Worm (Caenorhabditis elegans): ENCODE results near the gene cest-1.1.
A peak's percentile ranks its signal among the peaks of the same experiment; 100 is the strongest.
"Not testable (repeated sequence)": the region's sequence is repeated elsewhere in the genome, so short reads cannot be mapped to it uniquely, and the experiment has no call there.

cest-1.1 gene

DNA sequence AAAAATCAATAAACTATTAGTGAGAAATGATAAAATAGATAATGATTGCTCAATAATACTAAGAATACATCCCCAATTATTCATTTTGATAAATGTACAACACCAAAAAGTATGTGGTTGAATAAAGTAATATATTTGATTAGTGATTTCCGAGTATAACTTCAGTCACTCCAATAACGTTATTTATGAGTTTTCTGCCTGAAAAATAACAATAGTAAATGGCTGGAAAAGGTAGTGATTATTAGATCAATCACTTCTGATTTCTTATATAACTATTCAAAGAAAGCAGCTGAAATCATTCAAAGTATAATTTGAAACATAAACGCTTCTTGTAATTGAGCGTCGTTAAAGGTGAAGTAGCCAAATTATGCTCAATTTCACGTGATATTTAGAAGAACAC lies 44.2 kb upstream of the cest-1.1 start, which contains the start of gene str-230:
Gene str-230, minus strand, starts transcription at position 101 of the 400 bp plus-strand sequence.
- TF ChIP-seq tbx-2 (tag; optimal IDR thresholded peaks at IDR 0.05) (no peak), nhr-71 (tag; optimal IDR thresholded peaks at IDR 0.05) (peak; percentile 24), nhr-47 (tag; optimal IDR thresholded peaks at IDR 0.05) (peak; percentile 30), tlp-1 (tag; optimal IDR thresholded peaks at IDR 0.05) (no peak), hlh-4 (tag; optimal IDR thresholded peaks at IDR 0.05) (peak; percentile 38), vab-15 (tag; optimal IDR thresholded peaks at IDR 0.05) (no peak), ceh-8 (GFP tag; optimal IDR thresholded peaks at IDR 0.05) (no peak), aha-1 (tag; optimal IDR thresholded peaks at IDR 0.05) (no peak)

DNA sequence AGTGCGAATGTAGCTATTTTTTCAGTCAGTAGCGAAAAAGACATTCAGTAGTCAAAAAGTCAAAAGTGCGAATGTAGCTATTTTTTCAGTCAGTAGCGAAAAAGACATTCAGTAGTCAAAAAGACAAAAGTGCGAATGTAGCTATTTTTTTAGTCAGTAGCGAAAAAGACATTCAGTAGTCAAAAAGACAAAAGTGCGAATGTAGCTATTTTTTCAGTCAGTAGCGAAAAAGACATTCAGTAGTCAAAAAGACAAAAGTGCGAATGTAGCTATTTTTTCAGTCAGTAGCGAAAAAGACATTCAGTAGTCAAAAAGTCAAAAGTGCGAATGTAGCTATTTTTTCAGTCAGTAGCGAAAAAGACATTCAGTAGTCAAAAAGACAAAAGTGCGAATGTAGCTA lies 38.7 kb upstream of the cest-1.1 start, which contains the start of gene T16A9.3:
Gene T16A9.3, plus strand, starts transcription at position 301 of the 400 bp plus-strand sequence.
- TF ChIP-seq fkh-8 (tag; optimal IDR thresholded peaks at IDR 0.05); Y116A8C.19 (tag; optimal IDR thresholded peaks at IDR 0.05; ENCODE audit: borderline replicate concordance); mab-9 (GFP tag; IDR thresholded peaks at IDR 0.05): not testable (repeated sequence)

DNA sequence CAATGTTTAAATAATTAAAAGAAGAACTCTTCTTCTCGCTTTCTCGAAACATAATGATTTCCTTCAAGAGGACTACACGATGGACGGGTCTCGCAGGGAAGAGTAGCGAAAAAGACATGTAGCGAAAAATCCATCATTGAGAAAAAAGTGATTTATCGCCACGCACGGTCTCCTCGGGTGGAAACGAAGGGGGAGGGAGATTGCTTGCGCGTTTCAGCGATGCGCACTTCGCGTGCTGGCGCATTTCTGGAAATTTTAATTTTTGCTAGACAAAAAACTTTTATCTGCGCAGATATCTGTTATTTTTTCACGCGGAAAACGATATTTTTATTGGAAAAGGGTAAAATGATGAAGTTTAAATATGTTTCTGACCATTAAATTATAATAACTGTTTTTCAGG lies 37.3 kb upstream of the cest-1.1 start:
- TF ChIP-seq grh-1 (GFP tag; IDR thresholded peaks at IDR 0.05) (peak; percentile 59), nhr-19 (GFP tag; conservative IDR thresholded peaks at IDR 0.05) (peak; percentile 68)

DNA sequence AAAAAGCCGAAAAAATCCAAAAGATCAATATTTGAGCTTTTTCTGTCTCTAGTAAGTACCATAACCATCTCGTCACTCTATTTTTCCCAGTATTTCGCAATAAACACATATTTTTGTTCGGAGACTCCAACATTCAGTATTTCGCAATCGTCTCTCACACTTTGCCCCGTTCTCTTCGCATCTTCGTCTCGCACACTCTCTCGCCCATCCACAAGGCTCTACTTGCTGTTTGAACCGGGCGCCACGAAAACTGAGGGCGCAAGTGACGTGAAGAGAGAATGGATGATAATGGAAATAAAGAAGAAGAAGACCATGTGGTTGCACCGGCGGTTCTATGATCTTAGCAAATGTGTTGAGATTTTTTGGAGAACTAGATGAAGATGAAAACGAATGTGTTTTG lies 33.6 kb upstream of the cest-1.1 start:
- no peak for TF ChIP-seq sptf-1 (tag; optimal IDR thresholded peaks at IDR 0.05)
- TF ChIP-seq rnt-1 (tag; optimal IDR thresholded peaks at IDR 0.05): peak; percentile 88
- no peak for TF ChIP-seq ceh-90 (tag; optimal IDR thresholded peaks at IDR 0.05)
- peak; percentile 50 for TF ChIP-seq unc-130 (tag; optimal IDR thresholded peaks at IDR 0.05)
- peak; percentile 57 for TF ChIP-seq unc-86 (tag; optimal IDR thresholded peaks at IDR 0.05)
- no peak for TF ChIP-seq hlh-17 (GFP tag; optimal IDR thresholded peaks at IDR 0.05; ENCODE audit: borderline replicate concordance)
- no peak for TF ChIP-seq alr-1 (tag; optimal IDR thresholded peaks at IDR 0.05; ENCODE audit: borderline replicate concordance)
- no peak for TF ChIP-seq nhr-12 (tag; optimal IDR thresholded peaks at IDR 0.05)
- peak; percentile 93 for TF ChIP-seq nhr-11 (tag; optimal IDR thresholded peaks at IDR 0.05)
- peak; percentile 65 for TF ChIP-seq lin-15B (tag; optimal IDR thresholded peaks at IDR 0.05)
- peak; percentile 96 for TF ChIP-seq mep-1 (tag; optimal IDR thresholded peaks at IDR 0.05)
- TF ChIP-seq unc-30 (tag; optimal IDR thresholded peaks at IDR 0.05): no peak
- TF ChIP-seq lin-14 (GFP tag; optimal IDR thresholded peaks at IDR 0.05): peak; percentile 99
- TF ChIP-seq xbp-1 (tag; optimal IDR thresholded peaks at IDR 0.05): peak; percentile 87
- peak; percentile 93 for TF ChIP-seq nhr-237 (tag; optimal IDR thresholded peaks at IDR 0.05)
- TF ChIP-seq ztf-11 (tag; optimal IDR thresholded peaks at IDR 0.05): peak in 1 of 2 experiments; percentile 58
- TF ChIP-seq efl-3 (GFP tag; optimal IDR thresholded peaks at IDR 0.05): no peak
- peak; percentile 64 for TF ChIP-seq fos-1 (tag; optimal IDR thresholded peaks at IDR 0.05)
- peak; percentile 98 for TF ChIP-seq skn-1 (tag; optimal IDR thresholded peaks at IDR 0.05)
- peak; percentile 40 for TF ChIP-seq ama-1 (optimal IDR thresholded peaks at IDR 0.05)
- peak; percentile 85 for TF ChIP-seq jun-1 (tag; optimal IDR thresholded peaks at IDR 0.05)
- TF ChIP-seq sox-4 (tag; optimal IDR thresholded peaks at IDR 0.05): no peak
- peak; percentile 90 for TF ChIP-seq ztf-4 (tag; optimal IDR thresholded peaks at IDR 0.05)
- TF ChIP-seq ceh-8 (GFP tag; optimal IDR thresholded peaks at IDR 0.05): peak; percentile 34
- TF ChIP-seq lin-35 (GFP tag; optimal IDR thresholded peaks at IDR 0.05): peak; percentile 74 to 87
- TF ChIP-seq lin-39 (tag; optimal IDR thresholded peaks at IDR 0.05): peak; percentile 57
- TF ChIP-seq nhr-85 (tag): peak; percentile 91
- peak; percentile 57 for TF ChIP-seq fkh-4 (tag; optimal IDR thresholded peaks at IDR 0.05; ENCODE audit: borderline replicate concordance)
- peak; percentile 51; the same call in 1 of the 2 replicates for TF ChIP-seq ceh-88 (GFP tag; IDR thresholded peaks at IDR 0.05)
- peak; percentile 91 for TF ChIP-seq swsn-7 (tag; optimal IDR thresholded peaks at IDR 0.05)
- TF ChIP-seq tlp-1 (tag; optimal IDR thresholded peaks at IDR 0.05): no peak
- no peak for TF ChIP-seq unc-62 (GFP tag; optimal IDR thresholded peaks at IDR 0.05)
- peak; percentile 81 for TF ChIP-seq dsc-1 (tag; optimal IDR thresholded peaks at IDR 0.05)
- TF ChIP-seq blmp-1 (tag; optimal IDR thresholded peaks at IDR 0.05): peak; percentile 79
- peak; percentile 87 for TF ChIP-seq lin-13 (GFP tag; optimal IDR thresholded peaks at IDR 0.05)
- TF ChIP-seq fkh-8 (tag; optimal IDR thresholded peaks at IDR 0.05): peak; percentile 86
- TF ChIP-seq lsy-2 (tag; optimal IDR thresholded peaks at IDR 0.05): peak; percentile 87 to 91
- TF ChIP-seq nhr-71 (tag; optimal IDR thresholded peaks at IDR 0.05): peak; percentile 99
